Worm (Caenorhabditis elegans): Measurements from ENCODE around the gene F56D6.9.

F56D6.9 gene

ce11 chrIV:3917405-3917804 is 25.3 kb downstream of the F56D6.9 start, which contains the start of gene F56D6.14 (continued):
- TF ChIP-seq ceh-14 (tag; optimal IDR thresholded peaks at IDR 0.05) = no peak
- no peak for TF ChIP-seq hlh-13 (GFP tag; optimal IDR thresholded peaks at IDR 0.05)

ce11 chrIV:3918160-3918559 is 26.0 kb downstream of the F56D6.9 start, which contains the start of gene F56D6.23:
TSS of gene F56D6.23 (plus strand) at chrIV:3918460.
- TF ChIP-seq unc-3 (GFP tag; conservative IDR thresholded peaks at IDR 0.05) (no peak), unc-3 (tag; optimal IDR thresholded peaks at IDR 0.05) (no peak), K09A11.1 (tag; optimal IDR thresholded peaks at IDR 0.05; ENCODE audit: insufficient read depth) (no peak), ceh-14 (tag; optimal IDR thresholded peaks at IDR 0.05) (no peak), syd-9 (tag; optimal IDR thresholded peaks at IDR 0.05) (no peak), tbx-2 (tag; optimal IDR thresholded peaks at IDR 0.05) (no peak), pha-4 (tag; optimal IDR thresholded peaks at IDR 0.05) (no peak), eyg-1 (tag; optimal IDR thresholded peaks at IDR 0.05) (no peak), ceh-19 (GFP tag; optimal IDR thresholded peaks at IDR 0.05) (no peak), unc-86 (tag; optimal IDR thresholded peaks at IDR 0.05) (no peak), pros-1 (tag; optimal IDR thresholded peaks at IDR 0.05) (no peak), ceh-2 (tag; optimal IDR thresholded peaks at IDR 0.05) (no peak), gmeb-2 (tag; optimal IDR thresholded peaks at IDR 0.05) (no peak), ceh-24 (tag; optimal IDR thresholded peaks at IDR 0.05) (no peak), sox-4 (tag; optimal IDR thresholded peaks at IDR 0.05) (no peak), unc-42 (tag; optimal IDR thresholded peaks at IDR 0.05) (no peak), fax-1 (tag; optimal IDR thresholded peaks at IDR 0.05) (no peak), lim-6 (tag; optimal IDR thresholded peaks at IDR 0.05) (no peak), unc-55 (GFP tag; optimal IDR thresholded peaks at IDR 0.05) (no peak), npax-4 (tag; optimal IDR thresholded peaks at IDR 0.05) (no peak)

ce11 chrIV:3919506-3919905 is 27.4 kb downstream of the F56D6.9 start, which contains the start of gene srz-19:
TSS of gene srz-19 (plus strand) at chrIV:3919806.
- TF ChIP-seq ceh-18 (tag; optimal IDR thresholded peaks at IDR 0.05) (no peak), che-1 (tag; optimal IDR thresholded peaks at IDR 0.05) (no peak), hlh-13 (GFP tag; optimal IDR thresholded peaks at IDR 0.05) (no peak), odd-2 (tag; optimal IDR thresholded peaks at IDR 0.05) (no peak)

ce11 chrIV:3921898-3922297 is 29.8 kb downstream of the F56D6.9 start, which contains the start of gene clec-67:
TSS of gene clec-67 (plus strand) at chrIV:3922165.
- no peak for TF ChIP-seq ceh-48 (tag; optimal IDR thresholded peaks at IDR 0.05)
- TF ChIP-seq unc-3 (GFP tag; conservative IDR thresholded peaks at IDR 0.05) = no peak
- TF ChIP-seq unc-3 (tag; optimal IDR thresholded peaks at IDR 0.05) = no peak
- no peak for TF ChIP-seq Y22D7AL.16 (tag; optimal IDR thresholded peaks at IDR 0.05)
- TF ChIP-seq zip-5 (tag; optimal IDR thresholded peaks at IDR 0.05) = no peak
- TF ChIP-seq odd-2 (tag; optimal IDR thresholded peaks at IDR 0.05) = no peak
- TF ChIP-seq pax-1 (tag; optimal IDR thresholded peaks at IDR 0.05) = no peak
- TF ChIP-seq pha-4 (tag; optimal IDR thresholded peaks at IDR 0.05) = no peak
- no peak for TF ChIP-seq sdc-2 (tag; optimal IDR thresholded peaks at IDR 0.05)
- no peak for TF ChIP-seq ceh-14 (tag; optimal IDR thresholded peaks at IDR 0.05)
- no peak for TF ChIP-seq unc-42 (tag; optimal IDR thresholded peaks at IDR 0.05)
- TF ChIP-seq pros-1 (tag; optimal IDR thresholded peaks at IDR 0.05) = no peak
- TF ChIP-seq ceh-22 (tag; optimal IDR thresholded peaks at IDR 0.05) = no peak
- TF ChIP-seq ets-4 (tag; optimal IDR thresholded peaks at IDR 0.05) = no peak
- TF ChIP-seq K02D7.2 (tag; optimal IDR thresholded peaks at IDR 0.05) = no peak
- no peak for TF ChIP-seq ztf-16 (tag; optimal IDR thresholded peaks at IDR 0.05)
- no peak for TF ChIP-seq ttx-3 (tag; optimal IDR thresholded peaks at IDR 0.05)
- TF ChIP-seq tbx-2 (tag; optimal IDR thresholded peaks at IDR 0.05) = no peak
- TF ChIP-seq pqm-1 (tag; optimal IDR thresholded peaks at IDR 0.05) = no peak

- TF ChIP-seq nhr-232 (tag; optimal IDR thresholded peaks at IDR 0.05) = no peak
- no peak for TF ChIP-seq ceh-6 (GFP tag; optimal IDR thresholded peaks at IDR 0.05)
- no peak for TF ChIP-seq fax-1 (tag; optimal IDR thresholded peaks at IDR 0.05)
- TF ChIP-seq dve-1 (tag; optimal IDR thresholded peaks at IDR 0.05) = no peak
- no peak for TF ChIP-seq zip-5 (tag; optimal IDR thresholded peaks at IDR 0.05)
These were observed 34.0 kb downstream of the F56D6.9 start, which contains the start of gene clec-68 for ce11 chrIV:3926117-3926516. TSS of gene clec-68 (plus strand) at chrIV:3926417.
